Fruit fly (Drosophila melanogaster) whole organism, adult: ENCODE results near the gene rno.

ENCODE experiments used
- CG11617 ChIP-seq: fragments of 200-800 bp; sonication (Bioruptor generic); optimal IDR thresholded peaks from 2 replicates; lab custom pipeline; 2017; ENCODE audit warnings: mild to moderate bottlenecking, missing biosample characterization, missing genetic modification reagents, missing genetic modification characterization
- CG12768 ChIP-seq: fragments of 200-800 bp; sonication (Bioruptor generic); optimal IDR thresholded peaks from 2 replicates; lab custom pipeline; 2017; ENCODE audit warnings: missing biosample characterization, missing genetic modification characterization, mild to moderate bottlenecking, moderate library complexity, missing genetic modification reagents
- CG14711 ChIP-seq: fragments of 200-800 bp; sonication (Bioruptor generic); optimal IDR thresholded peaks from 2 replicates; lab custom pipeline; 2018; ENCODE audit warnings: missing biosample characterization, mild to moderate bottlenecking, missing genetic modification characterization, moderate library complexity
- CG5204 ChIP-seq: fragments of 200-800 bp; sonication (Bioruptor generic); optimal IDR thresholded peaks from 2 replicates; lab custom pipeline; 2016; ENCODE audit warnings: missing biosample characterization, missing genetic modification characterization
- CG7045 ChIP-seq: fragments of 200-800 bp; sonication (Bioruptor generic); optimal IDR thresholded peaks from 2 replicates; lab custom pipeline; 2017; ENCODE audit warnings: missing biosample characterization, mild to moderate bottlenecking, missing genetic modification characterization
- CG7101 ChIP-seq: fragments of 200-800 bp; sonication (Bioruptor generic); optimal IDR thresholded peaks from 2 replicates; lab custom pipeline; 2018; ENCODE audit warnings: missing biosample characterization, mild to moderate bottlenecking, missing genetic modification characterization, moderate library complexity
- Clk ChIP-seq: fragments of 200-800 bp; sonication (Bioruptor generic); optimal IDR thresholded peaks from 2 replicates; lab custom pipeline; 2017; ENCODE audit warnings: missing biosample characterization, missing genetic modification characterization
- Crg-1 ChIP-seq: fragments of 200-800 bp; sonication (Bioruptor generic); optimal IDR thresholded peaks from 2 replicates; lab custom pipeline; 2016; ENCODE audit warnings: missing biosample characterization, missing genetic modification characterization
- Hr96 ChIP-seq: fragments of 200-800 bp; sonication (Bioruptor generic); optimal IDR thresholded peaks from 2 replicates; lab custom pipeline; 2016; ENCODE audit warnings: missing biosample characterization, missing genetic modification characterization
- Mnt ChIP-seq: fragments of 200-800 bp; sonication (Bioruptor generic); optimal IDR thresholded peaks from 2 replicates; lab custom pipeline; 2016; ENCODE audit warnings: missing biosample characterization, mild to moderate bottlenecking, missing genetic modification characterization
- bab1 ChIP-seq: fragments of 200-800 bp; sonication (Bioruptor generic); optimal IDR thresholded peaks from 3 replicates; lab custom pipeline; 2019; ENCODE audit warnings: missing biosample characterization, mild to moderate bottlenecking, missing genetic modification characterization, moderate library complexity
- cnc ChIP-seq, 2 experiments: fragments of >200 bp; optimal IDR thresholded peaks; 2 replicates each; lab custom pipeline; 2017
- kay ChIP-seq: fragments of 200-800 bp; sonication (Bioruptor generic); peaks from one replicate; lab custom pipeline; 2016; ENCODE audit warnings: missing biosample characterization, missing genetic modification characterization, borderline replicate concordance
- toe ChIP-seq: fragments of 200-800 bp; sonication (Bioruptor generic); optimal IDR thresholded peaks from 2 replicates; lab custom pipeline; 2016; ENCODE audit warnings: missing biosample characterization, missing genetic modification characterization

DNA sequence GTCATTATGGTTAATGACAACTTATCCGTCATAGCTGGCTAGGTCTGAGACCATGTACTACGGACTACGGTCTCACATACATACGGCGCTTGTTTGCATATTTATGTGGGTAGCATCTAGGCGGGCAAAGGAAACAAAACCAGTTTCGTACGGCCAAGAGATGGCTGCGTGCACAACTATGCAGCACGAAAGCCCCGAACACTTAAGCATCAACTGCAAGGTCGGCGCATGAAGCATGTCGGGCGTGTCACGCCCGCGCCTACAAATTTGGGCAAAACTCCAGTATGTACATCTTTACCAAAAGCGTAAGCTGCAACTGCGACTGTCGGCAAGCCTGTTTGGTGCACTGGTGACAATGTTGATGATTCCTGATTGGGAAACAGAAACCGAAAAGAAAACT is 21.6 kb downstream of the rno start:
- TF ChIP-seq Crg-1 (no peak), kay (no peak), Clk (GFP tag; lab: Kevin White, UChicago) (no peak), toe (no peak), CG5204 (GFP tag; lab: Kevin White, UChicago) (no peak), CG12768 (GFP tag; lab: Kevin White, UChicago) (no peak), Mnt (GFP tag; lab: Kevin White, UChicago) (no peak), CG7101 (no peak), cnc (optimal IDR thresholded peaks at IDR 0.05; lab: Kevin White, UChicago) (no peak), Hr96 (GFP tag; lab: Kevin White, UChicago) (no peak), bab1 (GFP tag; lab: Kevin White, UChicago) (no peak), CG7045 (GFP tag; lab: Kevin White, UChicago) (no peak), CG11617 (no peak), CG14711 (tag; lab: Kevin White, UChicago) (no peak)
